Fruit fly (Drosophila melanogaster) whole organism, wandering third instar larva: ENCODE data around the gene Zw.

Source experiments
- Abd-B ChIP-seq: fragments of >200 bp; optimal IDR thresholded peaks from 2 replicates; lab custom pipeline; 2017; ENCODE audit warnings: missing biosample characterization, missing genetic modification characterization
- CG32264 ChIP-seq: fragments of 200-800 bp; sonication (Bioruptor generic); optimal IDR thresholded peaks from 2 replicates; lab custom pipeline; 2016; ENCODE audit warnings: missing biosample characterization, missing genetic modification characterization
- CG9705 ChIP-seq: fragments of 200-800 bp; sonication (Bioruptor generic); optimal IDR thresholded peaks from 2 replicates; lab custom pipeline; 2018; ENCODE audit warnings: missing biosample characterization, mild to moderate bottlenecking, missing genetic modification characterization
- CrebA ChIP-seq: fragments of 200-800 bp; sonication (Bioruptor generic); optimal IDR thresholded peaks from 2 replicates; lab custom pipeline; 2016; ENCODE audit warnings: missing biosample characterization, mild to moderate bottlenecking, missing genetic modification characterization, borderline replicate concordance
- Dfd ChIP-seq: fragments of >200 bp; optimal IDR thresholded peaks from 2 replicates; lab custom pipeline; 2017; ENCODE audit warnings: missing biosample characterization, missing genetic modification characterization
- Dif ChIP-seq: fragments of 200-275, 200-300 bp; sonication (Bioruptor generic); optimal IDR thresholded peaks from 2 replicates; lab custom pipeline; 2018; ENCODE audit warnings: missing biosample characterization, missing genetic modification characterization; ENCODE audit not compliant: partially characterized antibody
- GATAd ChIP-seq: sonication (Bioruptor generic); optimal IDR thresholded peaks from 2 replicates; lab custom pipeline; 2016; ENCODE audit warnings: missing biosample characterization, missing genetic modification characterization
- HLH106 ChIP-seq: fragments of 200-800 bp; optimal IDR thresholded peaks from 3 replicates; lab custom pipeline; 2019; ENCODE audit warnings: missing biosample characterization, mild to moderate bottlenecking, missing genetic modification characterization, moderate library complexity
- Hnf4 ChIP-seq: fragments of 200-800 bp; sonication (Bioruptor generic); optimal IDR thresholded peaks from 2 replicates; lab custom pipeline; 2016; ENCODE audit warnings: missing biosample characterization, mild to moderate bottlenecking, missing genetic modification characterization
- Hr78 ChIP-seq: fragments of >200 bp; optimal IDR thresholded peaks from 2 replicates; lab custom pipeline; 2017; ENCODE audit warnings: missing biosample characterization, missing genetic modification characterization
- Hr83 ChIP-seq: fragments of 200-300 bp; sonication (Bioruptor generic); optimal IDR thresholded peaks from 2 replicates; lab custom pipeline; 2016; ENCODE audit warnings: missing biosample characterization, mild to moderate bottlenecking, missing genetic modification characterization, moderate library complexity; ENCODE audit not compliant: poor library complexity, severe bottlenecking
- Jra ChIP-seq: sonication (Bioruptor generic); optimal IDR thresholded peaks from 2 replicates; lab custom pipeline; 2016; ENCODE audit warnings: missing biosample characterization, missing genetic modification characterization
- Mio ChIP-seq: sonication (Bioruptor generic); optimal IDR thresholded peaks from 2 replicates; lab custom pipeline; 2016; ENCODE audit warnings: missing biosample characterization, missing genetic modification characterization
- Myc ChIP-seq: fragments of >200 bp; optimal IDR thresholded peaks from 2 replicates; lab custom pipeline; 2017
- N ChIP-seq: fragments of >200 bp; optimal IDR thresholded peaks from 2 replicates; lab custom pipeline; 2018; ENCODE audit warnings: missing biosample characterization, missing external identifiers, missing genetic modification characterization
- OdsH ChIP-seq: fragments of 200-800 bp; sonication (Bioruptor generic); optimal IDR thresholded peaks from 2 replicates; lab custom pipeline; 2016; ENCODE audit warnings: missing biosample characterization, mild to moderate bottlenecking, missing genetic modification characterization
- Rel ChIP-seq, 2 experiments: fragments of 200-800 bp; sonication (Bioruptor generic) in 1 of 2; optimal IDR thresholded peaks; 2 replicates in 1 of 2; 3 replicates in 1 of 2; lab custom pipeline; 2016 to 2019; ENCODE audit warnings: mild to moderate bottlenecking in 2 of 2, missing biosample characterization in 2 of 2, missing genetic modification characterization in 2 of 2, moderate library complexity in 1 of 2
- Sp1 ChIP-seq: fragments of 200-800 bp; sonication (Bioruptor generic); optimal IDR thresholded peaks from 3 replicates; lab custom pipeline; 2019; ENCODE audit warnings: missing biosample characterization, mild to moderate bottlenecking, missing genetic modification characterization, moderate library complexity
- Vsx2 ChIP-seq: fragments of 200-300, 225-300 bp; sonication (Bioruptor generic); optimal IDR thresholded peaks from 2 replicates; lab custom pipeline; 2018; ENCODE audit warnings: missing biosample characterization, missing genetic modification characterization; ENCODE audit not compliant: partially characterized antibody
- br ChIP-seq: fragments of 200-800 bp; sonication (Bioruptor generic); optimal IDR thresholded peaks from 2 replicates; lab custom pipeline; 2016; ENCODE audit warnings: missing biosample characterization, missing genetic modification characterization
- brk ChIP-seq: fragments of 200-800 bp; sonication (Bioruptor generic); optimal IDR thresholded peaks from 2 replicates; lab custom pipeline; 2016; ENCODE audit warnings: missing biosample characterization, mild to moderate bottlenecking, missing genetic modification characterization
- dl ChIP-seq, 2 experiments: fragments of 175-275, 200-275 bp in 1 of 2; fragments of 200-275 bp in 1 of 2; sonication (Bioruptor generic); optimal IDR thresholded peaks; lab custom pipeline; 2018; ENCODE audit warnings: mild to moderate bottlenecking in 2 of 2, missing biosample characterization in 2 of 2, missing genetic modification characterization in 2 of 2, moderate library complexity in 2 of 2; ENCODE audit not compliant: partially characterized antibody in 2 of 2, insufficient read depth in 1 of 2
- dmrt93B ChIP-seq: fragments of 200-800 bp; sonication (Bioruptor generic); optimal IDR thresholded peaks from 2 replicates; lab custom pipeline; 2018; ENCODE audit warnings: missing biosample characterization, mild to moderate bottlenecking, missing genetic modification characterization
- dsf ChIP-seq: sonication (Bioruptor generic); optimal IDR thresholded peaks from 2 replicates; lab custom pipeline; 2016; ENCODE audit warnings: missing biosample characterization, missing genetic modification characterization, borderline replicate concordance
- ey ChIP-seq: fragments of 200-800 bp; sonication (Bioruptor generic); optimal IDR thresholded peaks from 2 replicates; lab custom pipeline; 2016; ENCODE audit warnings: missing biosample characterization, missing genetic modification characterization
- foxo ChIP-seq, 2 experiments: fragments of 200-800 bp; sonication (Bioruptor generic); optimal IDR thresholded peaks; 2 replicates in 1 of 2; 3 replicates in 1 of 2; lab custom pipeline; 2016 to 2017; ENCODE audit warnings: missing biosample characterization in 2 of 2, missing genetic modification characterization in 2 of 2
- fru ChIP-seq: fragments of 200-800 bp; sonication (Bioruptor generic); optimal IDR thresholded peaks from 3 replicates; lab custom pipeline; 2016; ENCODE audit warnings: missing biosample characterization, mild to moderate bottlenecking, missing genetic modification characterization
- h ChIP-seq: fragments of 200-800 bp; sonication (Bioruptor generic); optimal IDR thresholded peaks from 3 replicates; lab custom pipeline; 2016; ENCODE audit warnings: missing biosample characterization, mild to moderate bottlenecking, missing genetic modification characterization
- jim ChIP-seq: fragments of 175-275, 200-325 bp; sonication (Bioruptor generic); optimal IDR thresholded peaks from 2 replicates; lab custom pipeline; 2016; ENCODE audit warnings: missing biosample characterization, mild to moderate bottlenecking, missing genetic modification characterization
- lola ChIP-seq: fragments of >200 bp; optimal IDR thresholded peaks from 2 replicates; lab custom pipeline; 2017; ENCODE audit warnings: missing biosample characterization, missing genetic modification characterization
- pan ChIP-seq: fragments of >200 bp; optimal IDR thresholded peaks from 2 replicates; lab custom pipeline; 2017
- psq ChIP-seq: fragments of 200-800 bp; sonication (Bioruptor generic); optimal IDR thresholded peaks from 3 replicates; lab custom pipeline; 2017; ENCODE audit warnings: missing biosample characterization, mild to moderate bottlenecking, missing genetic modification characterization, moderate library complexity
- rgr ChIP-seq: fragments of 200-800 bp; sonication (Bioruptor generic); optimal IDR thresholded peaks from 3 replicates; lab custom pipeline; 2016; ENCODE audit warnings: missing biosample characterization, mild to moderate bottlenecking, missing genetic modification characterization
- sage ChIP-seq: fragments of 200-800 bp; sonication (Bioruptor generic); optimal IDR thresholded peaks from 2 replicates; lab custom pipeline; 2016; ENCODE audit warnings: missing biosample characterization, mild to moderate bottlenecking, missing genetic modification characterization
- sv ChIP-seq: fragments of 200-800 bp; sonication (Bioruptor generic); optimal IDR thresholded peaks from 3 replicates; lab custom pipeline; 2016; ENCODE audit warnings: missing biosample characterization, missing genetic modification characterization
- tai ChIP-seq: sonication (Bioruptor generic); optimal IDR thresholded peaks from 2 replicates; lab custom pipeline; 2016; ENCODE audit warnings: missing biosample characterization, missing genetic modification characterization
- usp ChIP-seq: fragments of >200 bp; optimal IDR thresholded peaks from 2 replicates; lab custom pipeline; 2017; ENCODE audit warnings: missing biosample characterization, missing genetic modification characterization
- woc ChIP-seq: sonication (Bioruptor generic); optimal IDR thresholded peaks from 2 replicates; lab custom pipeline; 2016; ENCODE audit warnings: missing biosample characterization, mild to moderate bottlenecking, missing genetic modification characterization

Gene Zw

dm6 chrX:19694792-19695558 lies 27.9 kb downstream of the Zw start, which contains the start of gene CG14229:
CG14229 (minus strand) TSS chrX:19695250.
- TF ChIP-seq Sp1 (GFP tag; lab: Kevin White, UChicago) (no peak), foxo (GFP tag; optimal IDR thresholded peaks at IDR 0.05; lab: Kevin White, UChicago) (peak in 1 of 2 experiments; percentile 28), Hnf4 (GFP tag; lab: Kevin White, UChicago) (peak; percentile 41), CG9705 (no peak), Hr78 (GFP tag; lab: Kevin White, UChicago) (no peak), h (GFP tag; lab: Kevin White, UChicago) (peak; percentile 30), sage (GFP tag; lab: Kevin White, UChicago) (no peak), fru (GFP tag; lab: Kevin White, UChicago) (peak; percentile 8), dl (GFP tag; optimal IDR thresholded peaks at IDR 0.05; lab: Kevin White, UChicago; ENCODE audit: insufficient read depth in 1 of 2, partially characterized antibody in 2 of 2) (no peak), Mio (GFP tag; lab: Kevin White, UChicago) (no peak), CrebA (GFP tag; lab: Kevin White, UChicago) (no peak), psq (no peak), woc (GFP tag; lab: Kevin White, UChicago) (peak; percentile 20), ey (GFP tag; lab: Kevin White, UChicago) (peak; percentile 8), OdsH (GFP tag; lab: Kevin White, UChicago) (no peak), Jra (GFP tag; lab: Kevin White, UChicago) (no peak), Rel (GFP tag; optimal IDR thresholded peaks at IDR 0.05; lab: Kevin White, UChicago) (no peak), Rel (tag; optimal IDR thresholded peaks at IDR 0.05; lab: Kevin White, UChicago) (peak; percentile 36)

- TF ChIP-seq Hr83 (peak; percentile 12), usp (GFP tag; lab: Kevin White, UChicago) (no peak)
Measured at dm6 chrX:19696845-19697244, 29.8 kb downstream of the Zw start, which contains the start of gene Cdc42. Cdc42 (plus strand) TSS chrX:19697091.

DNA sequence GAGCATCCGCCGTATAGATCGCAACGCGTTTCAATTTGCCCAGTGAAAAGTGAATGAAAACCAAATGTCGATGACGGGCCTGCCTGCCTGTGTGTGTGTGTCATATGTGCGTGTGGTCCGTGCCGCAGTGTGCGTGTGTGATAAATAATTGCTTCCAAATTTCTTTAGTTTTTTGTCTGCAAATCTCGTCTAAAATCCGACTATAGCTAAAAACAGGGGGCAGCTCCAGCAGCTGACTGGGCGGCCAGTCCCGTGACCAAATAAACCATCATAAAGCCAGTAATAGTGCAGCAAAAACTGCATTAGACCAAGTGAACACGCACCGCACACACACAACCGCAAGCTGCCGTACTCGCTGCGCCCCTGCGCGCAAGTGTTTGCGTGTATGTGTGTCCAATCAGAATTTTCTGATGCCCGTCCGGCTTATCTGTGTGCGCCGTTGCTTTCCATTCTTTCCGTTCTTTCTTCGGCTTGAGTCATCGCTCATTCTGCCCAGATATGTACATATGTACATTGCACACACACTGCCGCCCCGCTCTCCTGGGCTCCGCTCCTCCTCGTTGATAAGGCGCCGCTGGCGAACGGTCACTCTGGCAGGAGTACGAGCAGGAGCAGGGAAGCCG lies 30.3 kb downstream of the Zw start:
- peak in 1 of 2 experiments; percentile 7 for TF ChIP-seq foxo (GFP tag; optimal IDR thresholded peaks at IDR 0.05; lab: Kevin White, UChicago)
- no peak for TF ChIP-seq GATAd
- peak; percentile 30 for TF ChIP-seq rgr (GFP tag; lab: Kevin White, UChicago)
- TF ChIP-seq Jra (GFP tag; lab: Kevin White, UChicago), result peak; percentile 41
- peak; percentile 38 for TF ChIP-seq h (GFP tag; lab: Kevin White, UChicago)
- TF ChIP-seq sv, result no peak
- no peak for TF ChIP-seq ey (GFP tag; lab: Kevin White, UChicago)
- TF ChIP-seq N (GFP tag; lab: Kevin White, UChicago), result peak; percentile 96
- TF ChIP-seq Hr78 (GFP tag; lab: Kevin White, UChicago), result no peak
- no peak for TF ChIP-seq jim (GFP tag; lab: Kevin White, UChicago)
- TF ChIP-seq sage (GFP tag; lab: Kevin White, UChicago), result no peak
- no peak for TF ChIP-seq Dfd (GFP tag; lab: Kevin White, UChicago)
- TF ChIP-seq Rel (GFP tag; optimal IDR thresholded peaks at IDR 0.05; lab: Kevin White, UChicago), result no peak
- TF ChIP-seq Rel (tag; optimal IDR thresholded peaks at IDR 0.05; lab: Kevin White, UChicago), result peak; percentile 9
- peak; percentile 19 for TF ChIP-seq OdsH (GFP tag; lab: Kevin White, UChicago)
- no peak for TF ChIP-seq Myc
- TF ChIP-seq Hr83, result peak; percentile 62
- no peak for TF ChIP-seq tai
- TF ChIP-seq Mio (GFP tag; lab: Kevin White, UChicago), result no peak
- no peak for TF ChIP-seq dmrt93B (GFP tag; lab: Kevin White, UChicago)
- peak; percentile 12 for TF ChIP-seq Sp1 (GFP tag; lab: Kevin White, UChicago)
- no peak for TF ChIP-seq fru (GFP tag; lab: Kevin White, UChicago)
- TF ChIP-seq Dif (GFP tag; lab: Kevin White, UChicago), result peak; percentile 16
- TF ChIP-seq pan (lab: Kevin White, UChicago), result no peak
- TF ChIP-seq Hnf4 (GFP tag; lab: Kevin White, UChicago), result no peak
- no peak for TF ChIP-seq CG32264 (GFP tag; lab: Kevin White, UChicago)
- TF ChIP-seq br (GFP tag; lab: Kevin White, UChicago), result no peak
- TF ChIP-seq dsf (GFP tag; lab: Kevin White, UChicago), result no peak
- peak; percentile 44 for TF ChIP-seq psq
- TF ChIP-seq Abd-B (GFP tag; lab: Kevin White, UChicago), result peak; percentile 50
- TF ChIP-seq woc (GFP tag; lab: Kevin White, UChicago), result no peak
- no peak for TF ChIP-seq lola
- TF ChIP-seq dl (GFP tag; optimal IDR thresholded peaks at IDR 0.05; lab: Kevin White, UChicago; ENCODE audit: insufficient read depth in 1 of 2, partially characterized antibody in 2 of 2), result no peak
- peak; percentile 20 for TF ChIP-seq HLH106 (tag; lab: Kevin White, UChicago)
- TF ChIP-seq brk, result no peak
- peak; percentile 48 for TF ChIP-seq CG9705
- no peak for TF ChIP-seq CrebA (GFP tag; lab: Kevin White, UChicago)
- no peak for TF ChIP-seq Vsx2 (GFP tag; lab: Kevin White, UChicago)
- no peak for TF ChIP-seq usp (GFP tag; lab: Kevin White, UChicago)
- TF ChIP-seq, all 38 proteins: peak for 14
